Fruit fly (Drosophila melanogaster) whole organism, wandering third instar larva: Measurements from ENCODE around the gene Pi4KIIalpha.
A peak's percentile ranks its signal among the peaks of the same experiment; 100 is the strongest.

Source experiments
- Abd-B ChIP-seq: fragments of >200 bp; optimal IDR thresholded peaks from 2 replicates; lab custom pipeline; 2017; ENCODE audit warnings: missing biosample characterization, missing genetic modification characterization
- CG32264 ChIP-seq: fragments of 200-800 bp; sonication (Bioruptor generic); optimal IDR thresholded peaks from 2 replicates; lab custom pipeline; 2016; ENCODE audit warnings: missing biosample characterization, missing genetic modification characterization
- CG9705 ChIP-seq: fragments of 200-800 bp; sonication (Bioruptor generic); optimal IDR thresholded peaks from 2 replicates; lab custom pipeline; 2018; ENCODE audit warnings: missing biosample characterization, mild to moderate bottlenecking, missing genetic modification characterization
- CrebA ChIP-seq: fragments of 200-800 bp; sonication (Bioruptor generic); optimal IDR thresholded peaks from 2 replicates; lab custom pipeline; 2016; ENCODE audit warnings: missing biosample characterization, mild to moderate bottlenecking, missing genetic modification characterization, borderline replicate concordance
- Dfd ChIP-seq: fragments of >200 bp; optimal IDR thresholded peaks from 2 replicates; lab custom pipeline; 2017; ENCODE audit warnings: missing biosample characterization, missing genetic modification characterization
- Dif ChIP-seq: fragments of 200-275, 200-300 bp; sonication (Bioruptor generic); optimal IDR thresholded peaks from 2 replicates; lab custom pipeline; 2018; ENCODE audit warnings: missing biosample characterization, missing genetic modification characterization; ENCODE audit not compliant: partially characterized antibody
- GATAd ChIP-seq: sonication (Bioruptor generic); optimal IDR thresholded peaks from 2 replicates; lab custom pipeline; 2016; ENCODE audit warnings: missing biosample characterization, missing genetic modification characterization
- HLH106 ChIP-seq: fragments of 200-800 bp; optimal IDR thresholded peaks from 3 replicates; lab custom pipeline; 2019; ENCODE audit warnings: missing biosample characterization, mild to moderate bottlenecking, missing genetic modification characterization, moderate library complexity
- Hnf4 ChIP-seq: fragments of 200-800 bp; sonication (Bioruptor generic); optimal IDR thresholded peaks from 2 replicates; lab custom pipeline; 2016; ENCODE audit warnings: missing biosample characterization, mild to moderate bottlenecking, missing genetic modification characterization
- Hr78 ChIP-seq: fragments of >200 bp; optimal IDR thresholded peaks from 2 replicates; lab custom pipeline; 2017; ENCODE audit warnings: missing biosample characterization, missing genetic modification characterization
- Hr83 ChIP-seq: fragments of 200-300 bp; sonication (Bioruptor generic); optimal IDR thresholded peaks from 2 replicates; lab custom pipeline; 2016; ENCODE audit warnings: missing biosample characterization, mild to moderate bottlenecking, missing genetic modification characterization, moderate library complexity; ENCODE audit not compliant: poor library complexity, severe bottlenecking
- Jra ChIP-seq: sonication (Bioruptor generic); optimal IDR thresholded peaks from 2 replicates; lab custom pipeline; 2016; ENCODE audit warnings: missing biosample characterization, missing genetic modification characterization
- Mio ChIP-seq: sonication (Bioruptor generic); optimal IDR thresholded peaks from 2 replicates; lab custom pipeline; 2016; ENCODE audit warnings: missing biosample characterization, missing genetic modification characterization
- Myc ChIP-seq: fragments of >200 bp; optimal IDR thresholded peaks from 2 replicates; lab custom pipeline; 2017
- N ChIP-seq: fragments of >200 bp; optimal IDR thresholded peaks from 2 replicates; lab custom pipeline; 2018; ENCODE audit warnings: missing biosample characterization, missing external identifiers, missing genetic modification characterization
- OdsH ChIP-seq: fragments of 200-800 bp; sonication (Bioruptor generic); optimal IDR thresholded peaks from 2 replicates; lab custom pipeline; 2016; ENCODE audit warnings: missing biosample characterization, mild to moderate bottlenecking, missing genetic modification characterization
- Rel ChIP-seq, 2 experiments: fragments of 200-800 bp; sonication (Bioruptor generic) in 1 of 2; optimal IDR thresholded peaks; 2 replicates in 1 of 2; 3 replicates in 1 of 2; lab custom pipeline; 2016 to 2019; ENCODE audit warnings: mild to moderate bottlenecking in 2 of 2, missing biosample characterization in 2 of 2, missing genetic modification characterization in 2 of 2, moderate library complexity in 1 of 2
- Sp1 ChIP-seq: fragments of 200-800 bp; sonication (Bioruptor generic); optimal IDR thresholded peaks from 3 replicates; lab custom pipeline; 2019; ENCODE audit warnings: missing biosample characterization, mild to moderate bottlenecking, missing genetic modification characterization, moderate library complexity
- Vsx2 ChIP-seq: fragments of 200-300, 225-300 bp; sonication (Bioruptor generic); optimal IDR thresholded peaks from 2 replicates; lab custom pipeline; 2018; ENCODE audit warnings: missing biosample characterization, missing genetic modification characterization; ENCODE audit not compliant: partially characterized antibody
- br ChIP-seq: fragments of 200-800 bp; sonication (Bioruptor generic); optimal IDR thresholded peaks from 2 replicates; lab custom pipeline; 2016; ENCODE audit warnings: missing biosample characterization, missing genetic modification characterization
- brk ChIP-seq: fragments of 200-800 bp; sonication (Bioruptor generic); optimal IDR thresholded peaks from 2 replicates; lab custom pipeline; 2016; ENCODE audit warnings: missing biosample characterization, mild to moderate bottlenecking, missing genetic modification characterization
- dl ChIP-seq, 2 experiments: fragments of 175-275, 200-275 bp in 1 of 2; fragments of 200-275 bp in 1 of 2; sonication (Bioruptor generic); optimal IDR thresholded peaks; lab custom pipeline; 2018; ENCODE audit warnings: mild to moderate bottlenecking in 2 of 2, missing biosample characterization in 2 of 2, missing genetic modification characterization in 2 of 2, moderate library complexity in 2 of 2; ENCODE audit not compliant: partially characterized antibody in 2 of 2, insufficient read depth in 1 of 2
- dmrt93B ChIP-seq: fragments of 200-800 bp; sonication (Bioruptor generic); optimal IDR thresholded peaks from 2 replicates; lab custom pipeline; 2018; ENCODE audit warnings: missing biosample characterization, mild to moderate bottlenecking, missing genetic modification characterization
- dsf ChIP-seq: sonication (Bioruptor generic); optimal IDR thresholded peaks from 2 replicates; lab custom pipeline; 2016; ENCODE audit warnings: missing biosample characterization, missing genetic modification characterization, borderline replicate concordance
- ey ChIP-seq: fragments of 200-800 bp; sonication (Bioruptor generic); optimal IDR thresholded peaks from 2 replicates; lab custom pipeline; 2016; ENCODE audit warnings: missing biosample characterization, missing genetic modification characterization
- foxo ChIP-seq, 2 experiments: fragments of 200-800 bp; sonication (Bioruptor generic); optimal IDR thresholded peaks; 2 replicates in 1 of 2; 3 replicates in 1 of 2; lab custom pipeline; 2016 to 2017; ENCODE audit warnings: missing biosample characterization in 2 of 2, missing genetic modification characterization in 2 of 2
- fru ChIP-seq: fragments of 200-800 bp; sonication (Bioruptor generic); optimal IDR thresholded peaks from 3 replicates; lab custom pipeline; 2016; ENCODE audit warnings: missing biosample characterization, mild to moderate bottlenecking, missing genetic modification characterization
- h ChIP-seq: fragments of 200-800 bp; sonication (Bioruptor generic); optimal IDR thresholded peaks from 3 replicates; lab custom pipeline; 2016; ENCODE audit warnings: missing biosample characterization, mild to moderate bottlenecking, missing genetic modification characterization
- jim ChIP-seq: fragments of 175-275, 200-325 bp; sonication (Bioruptor generic); optimal IDR thresholded peaks from 2 replicates; lab custom pipeline; 2016; ENCODE audit warnings: missing biosample characterization, mild to moderate bottlenecking, missing genetic modification characterization
- lola ChIP-seq: fragments of >200 bp; optimal IDR thresholded peaks from 2 replicates; lab custom pipeline; 2017; ENCODE audit warnings: missing biosample characterization, missing genetic modification characterization
- pan ChIP-seq: fragments of >200 bp; optimal IDR thresholded peaks from 2 replicates; lab custom pipeline; 2017
- psq ChIP-seq: fragments of 200-800 bp; sonication (Bioruptor generic); optimal IDR thresholded peaks from 3 replicates; lab custom pipeline; 2017; ENCODE audit warnings: missing biosample characterization, mild to moderate bottlenecking, missing genetic modification characterization, moderate library complexity
- rgr ChIP-seq: fragments of 200-800 bp; sonication (Bioruptor generic); optimal IDR thresholded peaks from 3 replicates; lab custom pipeline; 2016; ENCODE audit warnings: missing biosample characterization, mild to moderate bottlenecking, missing genetic modification characterization
- sage ChIP-seq: fragments of 200-800 bp; sonication (Bioruptor generic); optimal IDR thresholded peaks from 2 replicates; lab custom pipeline; 2016; ENCODE audit warnings: missing biosample characterization, mild to moderate bottlenecking, missing genetic modification characterization
- sv ChIP-seq: fragments of 200-800 bp; sonication (Bioruptor generic); optimal IDR thresholded peaks from 3 replicates; lab custom pipeline; 2016; ENCODE audit warnings: missing biosample characterization, missing genetic modification characterization
- tai ChIP-seq: sonication (Bioruptor generic); optimal IDR thresholded peaks from 2 replicates; lab custom pipeline; 2016; ENCODE audit warnings: missing biosample characterization, missing genetic modification characterization
- usp ChIP-seq: fragments of >200 bp; optimal IDR thresholded peaks from 2 replicates; lab custom pipeline; 2017; ENCODE audit warnings: missing biosample characterization, missing genetic modification characterization
- woc ChIP-seq: sonication (Bioruptor generic); optimal IDR thresholded peaks from 2 replicates; lab custom pipeline; 2016; ENCODE audit warnings: missing biosample characterization, mild to moderate bottlenecking, missing genetic modification characterization

Gene Pi4KIIalpha

DNA sequence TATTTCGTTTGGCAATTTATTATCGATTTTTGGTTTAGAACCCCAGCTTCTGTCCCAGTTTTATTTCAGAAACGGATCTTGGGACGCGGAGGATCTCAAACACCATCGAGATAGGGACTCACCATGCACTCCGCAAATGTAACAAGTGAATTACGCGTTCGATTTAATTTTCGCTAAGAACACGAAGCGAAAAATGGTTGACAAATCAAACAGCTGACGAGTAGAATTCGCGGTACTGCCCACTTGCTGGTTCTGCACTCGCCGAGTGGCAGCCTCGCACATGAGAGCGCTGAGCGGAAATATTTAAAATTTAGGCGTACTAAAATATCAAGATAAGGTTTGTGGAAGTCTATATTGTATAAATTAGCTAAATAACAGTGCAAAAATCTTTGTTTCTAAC is at the start of gene Pi4KIIalpha:
Gene Pi4KIIalpha, minus strand, starts transcription at position 233 of the 400 bp plus-strand sequence.
- no peak for TF ChIP-seq CG32264 (GFP tag; lab: Kevin White, UChicago)
- TF ChIP-seq Rel (GFP tag; optimal IDR thresholded peaks at IDR 0.05; lab: Kevin White, UChicago) = no peak
- TF ChIP-seq Rel (tag; optimal IDR thresholded peaks at IDR 0.05; lab: Kevin White, UChicago) = peak; percentile 41
- no peak for TF ChIP-seq brk (GFP tag; lab: Kevin White, UChicago)

DNA sequence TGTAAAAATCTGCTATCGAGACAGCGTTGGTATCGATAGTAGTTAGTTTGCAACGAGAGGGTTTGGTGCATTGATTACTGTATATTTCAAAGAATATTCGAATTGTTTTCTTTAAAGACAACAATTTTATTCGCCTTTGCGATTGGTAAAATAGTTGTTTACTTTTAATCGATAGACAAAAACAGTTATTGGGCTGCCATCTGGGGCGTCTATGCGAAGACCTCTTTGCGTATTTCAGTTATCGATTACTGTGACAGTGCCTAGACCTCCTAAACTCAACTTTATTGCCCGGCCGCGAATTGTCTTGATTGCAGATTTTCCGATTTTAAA is 49.6 kb upstream of the Pi4KIIalpha start, which contains the start of gene Atu:
Gene Atu, plus strand, starts transcription at position 245 of the 330 bp plus-strand sequence.
- no peak for TF ChIP-seq dsf (GFP tag; lab: Kevin White, UChicago)
- no peak for TF ChIP-seq usp (GFP tag; lab: Kevin White, UChicago)
- TF ChIP-seq lola (GFP tag; lab: Kevin White, UChicago) = no peak
- no peak for TF ChIP-seq pan (lab: Kevin White, UChicago)
- peak; percentile 58 for TF ChIP-seq Jra (GFP tag; lab: Kevin White, UChicago)
- no peak for TF ChIP-seq Hr78 (GFP tag; lab: Kevin White, UChicago)
- no peak for TF ChIP-seq Vsx2
- TF ChIP-seq tai (GFP tag; lab: Kevin White, UChicago) = no peak
- no peak for TF ChIP-seq Myc (lab: Kevin White, UChicago)
- no peak for TF ChIP-seq OdsH (GFP tag; lab: Kevin White, UChicago)
- no peak for TF ChIP-seq jim (GFP tag; lab: Kevin White, UChicago)
- peak; percentile 53 for TF ChIP-seq h (GFP tag; lab: Kevin White, UChicago)
- no peak for TF ChIP-seq br (GFP tag; lab: Kevin White, UChicago)
- no peak for TF ChIP-seq brk (GFP tag; lab: Kevin White, UChicago)
- TF ChIP-seq Dif (GFP tag; lab: Kevin White, UChicago) = peak; percentile 68
- peak; percentile 31 for TF ChIP-seq HLH106
- peak; percentile 51 for TF ChIP-seq Hnf4 (GFP tag; lab: Kevin White, UChicago)
- no peak for TF ChIP-seq Mio (GFP tag; lab: Kevin White, UChicago)
- TF ChIP-seq Rel (GFP tag; optimal IDR thresholded peaks at IDR 0.05; lab: Kevin White, UChicago) = no peak
- peak; percentile 16 for TF ChIP-seq Rel (tag; optimal IDR thresholded peaks at IDR 0.05; lab: Kevin White, UChicago)
- peak; percentile 43 for TF ChIP-seq fru (GFP tag; lab: Kevin White, UChicago)
- no peak for TF ChIP-seq Sp1
- TF ChIP-seq dmrt93B (GFP tag; lab: Kevin White, UChicago) = no peak
- no peak for TF ChIP-seq N (GFP tag; lab: Kevin White, UChicago)
- TF ChIP-seq rgr (GFP tag; lab: Kevin White, UChicago) = peak; percentile 65
- peak; percentile 3 for TF ChIP-seq ey (GFP tag; lab: Kevin White, UChicago)
- no peak for TF ChIP-seq dl (GFP tag; optimal IDR thresholded peaks at IDR 0.05; lab: Kevin White, UChicago; ENCODE audit: insufficient read depth in 1 of 2, partially characterized antibody in 2 of 2)
- peak; percentile 29 for TF ChIP-seq sv
- TF ChIP-seq CG32264 (GFP tag; lab: Kevin White, UChicago) = no peak
- TF ChIP-seq psq (GFP tag; lab: Kevin White, UChicago) = no peak
- no peak for TF ChIP-seq CrebA
- TF ChIP-seq Dfd (GFP tag; lab: Kevin White, UChicago) = no peak
- no peak for TF ChIP-seq CG9705 (GFP tag; lab: Kevin White, UChicago)
- TF ChIP-seq sage = no peak
- no peak for TF ChIP-seq Hr83 (GFP tag; lab: Kevin White, UChicago)
- TF ChIP-seq GATAd = no peak
- TF ChIP-seq Abd-B (GFP tag; lab: Kevin White, UChicago) = no peak
- peak in 1 of 2 experiments; percentile 45 for TF ChIP-seq foxo (GFP tag; optimal IDR thresholded peaks at IDR 0.05; lab: Kevin White, UChicago)
- no peak for TF ChIP-seq woc (GFP tag; lab: Kevin White, UChicago)
